Fruit fly (Drosophila melanogaster) S2 (cell line): ENCODE measurements around the gene Ca-Ma2d.

Experiments used
- CG8478 ChIP-seq: fragments of >200 bp; optimal IDR thresholded peaks from 2 replicates; lab custom pipeline; 2018
- CTCF ChIP-seq, 2 experiments: fragments of >200 bp; optimal IDR thresholded peaks; 2 replicates each; lab custom pipeline; 2018

DNA sequence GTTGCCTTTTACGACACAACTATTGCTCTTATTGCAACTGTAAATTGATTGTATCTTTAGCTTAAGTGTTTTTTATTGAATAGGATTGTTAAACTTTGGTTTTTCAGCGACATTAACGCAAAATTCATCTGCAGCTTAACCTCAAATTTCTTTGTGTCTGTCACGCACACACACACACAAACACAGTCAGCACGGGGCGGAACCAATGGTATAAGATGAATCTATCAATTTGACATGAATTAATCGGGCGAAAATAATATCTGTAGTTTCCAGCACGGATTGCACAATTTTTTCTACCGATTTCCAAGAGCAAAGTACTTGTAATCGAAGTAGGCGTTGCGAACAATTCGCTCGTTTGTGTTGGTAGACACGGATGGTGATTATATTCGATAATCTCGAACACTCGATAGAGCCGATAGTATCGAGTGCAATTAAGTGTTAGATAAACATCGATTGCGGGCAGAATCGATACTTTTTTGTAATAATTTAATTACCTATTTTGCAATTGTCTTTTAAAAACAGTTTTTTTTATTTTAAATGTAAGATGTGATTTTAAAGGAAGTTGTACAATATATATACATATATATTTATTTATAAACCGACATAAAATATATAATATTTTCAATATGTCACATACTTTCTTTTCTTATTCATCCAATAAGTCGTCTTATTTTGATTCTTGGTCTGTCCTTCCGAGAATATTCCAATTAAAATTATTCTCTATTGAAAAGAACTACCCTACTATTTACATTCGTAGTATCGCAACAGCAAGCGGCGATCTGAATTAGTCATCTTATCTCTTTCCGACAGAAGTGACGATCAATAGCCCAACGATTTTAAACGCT, 26.2 kb downstream of the Ca-Ma2d start, which contains the start of the genes PRL-1 and EndoGI:
- TF ChIP-seq CTCF (optimal IDR thresholded peaks at IDR 0.05; lab: Kevin White, UChicago): peak in 1 of 2 experiments; percentile 45
- no peak for TF ChIP-seq CG8478 (lab: Kevin White, UChicago)
